Worm (Caenorhabditis elegans) whole organism, L2 larva: ENCODE results near the gene cnb-1.

Experiments
- F13H6.1 ChIP-seq: sonication (generic microtip); optimal IDR thresholded peaks from 2 replicates; lab custom pipeline; 2016; ENCODE audit warnings: missing genetic modification characterization, missing compliant biosample characterization
- R02D3.7 ChIP-seq: fragments of 150-350 bp; optimal IDR thresholded peaks from 2 replicates; lab custom pipeline; 2014; ENCODE audit warnings: missing biosample characterization, missing genetic modification characterization
- Y55F3AM.14 ChIP-seq: fragments of 200-800 bp; sonication (Bioruptor generic); optimal IDR thresholded peaks from 2 replicates; lab custom pipeline; 2018; ENCODE audit warnings: mild to moderate bottlenecking, missing genetic modification characterization, missing compliant biosample characterization
- ZK546.5 ChIP-seq: sonication (generic microtip); optimal IDR thresholded peaks from 2 replicates; lab custom pipeline; 2017; ENCODE audit warnings: missing biosample characterization, missing genetic modification characterization
- alr-1 ChIP-seq: fragments of 150-350 bp; optimal IDR thresholded peaks from 2 replicates; lab custom pipeline; 2014; ENCODE audit warnings: missing biosample characterization, missing genetic modification characterization
- ama-1 ChIP-seq: fragments of 150-350 bp; optimal IDR thresholded peaks from 2 replicates; lab custom pipeline; 2018; ENCODE audit warnings: inconsistent platforms
- blmp-1 ChIP-seq: sonication (generic microtip); optimal IDR thresholded peaks from 2 replicates; lab custom pipeline; 2017; ENCODE audit warnings: missing genetic modification characterization, mild to moderate bottlenecking, missing compliant biosample characterization, antibody characterized with exemption, moderate library complexity; ENCODE audit not compliant: insufficient read depth
- ceh-16 ChIP-seq: fragments of 150-350 bp; optimal IDR thresholded peaks from 2 replicates; lab custom pipeline; 2014; ENCODE audit warnings: missing biosample characterization, missing genetic modification characterization
- ceh-82 ChIP-seq: fragments of 150-350 bp; optimal IDR thresholded peaks from 2 replicates; lab custom pipeline; 2014; ENCODE audit warnings: missing biosample characterization, missing genetic modification characterization
- dmd-4 ChIP-seq: sonication (generic microtip); optimal IDR thresholded peaks from 2 replicates; lab custom pipeline; 2017; ENCODE audit warnings: missing biosample characterization, missing genetic modification characterization
- egl-27 ChIP-seq: sonication (generic microtip); optimal IDR thresholded peaks from 3 replicates; lab custom pipeline; 2017; ENCODE audit warnings: missing biosample characterization, missing genetic modification reagents, missing genetic modification characterization
- elt-1 ChIP-seq: fragments of 150-350 bp; optimal IDR thresholded peaks from 2 replicates; lab custom pipeline; 2014; ENCODE audit warnings: missing biosample characterization, missing genetic modification characterization
- gmeb-1 ChIP-seq: fragments of 150-350 bp; optimal IDR thresholded peaks from 2 replicates; lab custom pipeline; 2014; ENCODE audit warnings: missing biosample characterization, missing genetic modification characterization
- lin-11 ChIP-seq: fragments of 150-350 bp; sonication (generic microtip); optimal IDR thresholded peaks from 2 replicates; lab custom pipeline; 2014; ENCODE audit warnings: missing biosample characterization, missing genetic modification characterization, inconsistent platforms, mixed read lengths
- lin-13 ChIP-seq: fragments of 150-350 bp; optimal IDR thresholded peaks from 2 replicates; lab custom pipeline; 2014; ENCODE audit warnings: missing biosample characterization, missing genetic modification reagents, missing genetic modification characterization
- lsy-2 ChIP-seq, 2 experiments: fragments of 150-350 bp in 1 of 2; sonication (generic microtip) in 1 of 2; optimal IDR thresholded peaks; 2 replicates each; lab custom pipeline; 2014 to 2017; ENCODE audit warnings: missing biosample characterization in 2 of 2, missing genetic modification characterization in 2 of 2
- mab-5 ChIP-seq: fragments of 150-350 bp; optimal IDR thresholded peaks from 2 replicates; lab custom pipeline; 2014; ENCODE audit warnings: missing biosample characterization, missing genetic modification characterization
- mbf-1 ChIP-seq: sonication (generic microtip); optimal IDR thresholded peaks from 2 replicates; lab custom pipeline; 2017; ENCODE audit warnings: missing biosample characterization, missing genetic modification characterization
- mdl-1 ChIP-seq, 2 experiments: fragments of 150-350 bp in 1 of 2; sonication (generic microtip) in 1 of 2; optimal IDR thresholded peaks; 2 replicates each; lab custom pipeline; 2017; ENCODE audit warnings: missing biosample characterization in 2 of 2, missing genetic modification characterization in 2 of 2
- nhr-10 ChIP-seq: sonication (generic microtip); optimal IDR thresholded peaks from 2 replicates; lab custom pipeline; 2017; ENCODE audit warnings: missing biosample characterization, missing genetic modification characterization
- nhr-12 ChIP-seq: fragments of 150-350 bp; optimal IDR thresholded peaks from 2 replicates; lab custom pipeline; 2014; ENCODE audit warnings: missing biosample characterization, missing genetic modification characterization
- nhr-129 ChIP-seq: fragments of 150-350 bp; optimal IDR thresholded peaks from 2 replicates; lab custom pipeline; 2014; ENCODE audit warnings: missing biosample characterization, missing genetic modification characterization
- nhr-21 ChIP-seq: fragments of 150-350 bp; optimal IDR thresholded peaks from 2 replicates; lab custom pipeline; 2014; ENCODE audit warnings: missing biosample characterization, missing genetic modification characterization
- nhr-23 ChIP-seq: fragments of 150-350 bp; optimal IDR thresholded peaks from 2 replicates; lab custom pipeline; 2014; ENCODE audit warnings: missing biosample characterization, missing genetic modification reagents, missing genetic modification characterization
- nhr-237 ChIP-seq: fragments of 150-350 bp; optimal IDR thresholded peaks from 2 replicates; lab custom pipeline; 2014; ENCODE audit warnings: missing biosample characterization, missing genetic modification characterization
- nhr-6 ChIP-seq: fragments of 150-350 bp; optimal IDR thresholded peaks from 2 replicates; lab custom pipeline; 2014; ENCODE audit warnings: missing biosample characterization, missing genetic modification characterization
- skn-1 ChIP-seq: sonication (generic microtip); optimal IDR thresholded peaks from 2 replicates; lab custom pipeline; 2017; ENCODE audit warnings: missing biosample characterization, missing genetic modification characterization
- sma-3 ChIP-seq: sonication (generic microtip); optimal IDR thresholded peaks from 2 replicates; lab custom pipeline; 2016; ENCODE audit warnings: missing genetic modification reagents, missing genetic modification characterization, missing compliant biosample characterization
- sma-9 ChIP-seq, 2 experiments: fragments of 150-350 bp in 1 of 2; sonication (generic microtip) in 1 of 2; optimal IDR thresholded peaks; 2 replicates each; lab custom pipeline; 2014 to 2016; ENCODE audit warnings: missing genetic modification characterization in 2 of 2, mild to moderate bottlenecking in 1 of 2, missing biosample characterization in 1 of 2, missing compliant biosample characterization in 1 of 2, missing genetic modification reagents in 1 of 2, moderate library complexity in 1 of 2
- snpc-4 ChIP-seq: fragments of 150-350 bp; optimal IDR thresholded peaks from 2 replicates; lab custom pipeline; 2014; ENCODE audit warnings: missing biosample characterization, missing genetic modification characterization
- unc-39 ChIP-seq: fragments of 150-350 bp; optimal IDR thresholded peaks from 2 replicates; lab custom pipeline; 2014; ENCODE audit warnings: missing biosample characterization, missing genetic modification characterization
- unc-55 ChIP-seq: fragments of 150-350 bp; sonication (generic microtip); optimal IDR thresholded peaks from 3 replicates; lab custom pipeline; 2014; ENCODE audit warnings: missing biosample characterization, missing genetic modification reagents, missing genetic modification characterization
- unc-62 ChIP-seq: fragments of 150-350 bp; optimal IDR thresholded peaks from 2 replicates; lab custom pipeline; 2014; ENCODE audit warnings: missing biosample characterization, missing genetic modification reagents, missing genetic modification characterization
- ztf-11 ChIP-seq: sonication (generic microtip); optimal IDR thresholded peaks from 2 replicates; lab custom pipeline; 2017; ENCODE audit warnings: missing biosample characterization, missing genetic modification characterization
- ztf-4 ChIP-seq: fragments of 150-350 bp; optimal IDR thresholded peaks from 2 replicates; lab custom pipeline; 2014; ENCODE audit warnings: missing biosample characterization, missing genetic modification characterization

The cnb-1 gene

DNA sequence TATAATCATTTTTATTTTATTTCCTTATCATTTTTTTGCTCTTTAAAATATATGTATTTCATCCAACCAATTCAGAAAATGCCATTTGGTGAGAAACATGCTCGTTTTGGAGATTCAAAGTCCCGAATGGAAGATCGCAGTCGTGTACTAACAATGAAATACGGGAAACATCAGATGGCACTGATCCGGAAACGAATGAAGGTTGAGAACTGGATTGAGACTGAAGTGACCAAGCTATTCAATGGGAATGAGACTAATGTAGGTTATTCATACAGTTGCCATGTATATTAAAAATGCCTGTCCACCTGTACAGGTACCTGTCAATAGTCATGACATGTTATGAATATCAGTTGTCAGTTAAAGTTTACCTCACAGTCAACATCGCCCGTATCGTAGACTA, 7.5 kb downstream of the cnb-1 start, which contains the start of gene F55C10.5:
F55C10.5 (plus strand) TSS at position 74 of the 400 bp plus-strand sequence.
- TF ChIP-seq snpc-4 = no peak
- no peak for TF ChIP-seq skn-1 (tag; lab: Kevin White, UChicago)
- no peak for TF ChIP-seq ceh-16
- TF ChIP-seq mab-5 (tag; lab: Kevin White, UChicago) = no peak
- TF ChIP-seq sma-3 (GFP tag; lab: Kevin White, UChicago) = no peak
- TF ChIP-seq R02D3.7 (tag; lab: Kevin White, UChicago) = no peak
- TF ChIP-seq ztf-11 (tag; lab: Kevin White, UChicago) = no peak
- no peak for TF ChIP-seq lin-11
- no peak for TF ChIP-seq elt-1 (tag; lab: Kevin White, UChicago)
- no peak for TF ChIP-seq Y55F3AM.14 (GFP tag; lab: Kevin White, UChicago)

DNA sequence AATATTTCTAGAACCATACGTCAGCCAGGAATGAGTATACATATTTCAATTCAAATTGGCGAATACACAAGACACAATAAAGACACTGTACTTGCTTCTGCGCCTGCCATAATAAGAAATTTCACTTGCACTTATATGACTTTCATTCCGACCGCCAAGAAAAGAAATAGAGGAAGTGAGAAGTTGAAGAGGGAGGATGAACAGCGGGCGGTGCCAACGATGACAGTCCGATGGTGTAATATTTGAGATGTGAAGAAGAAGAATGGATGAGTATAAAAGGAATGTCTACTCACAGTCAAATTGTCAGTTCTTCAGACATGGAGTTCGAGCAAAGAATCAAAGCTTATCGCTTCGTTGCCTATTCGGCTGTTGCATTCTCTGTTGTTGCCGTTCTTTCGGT, 9.5 kb downstream of the cnb-1 start, which contains the start of gene col-154:
col-154 (plus strand) TSS at position 301 of the 400 bp plus-strand sequence.
- no peak for TF ChIP-seq gmeb-1
- TF ChIP-seq ZK546.5 (tag; lab: Kevin White, UChicago) = no peak
- no peak for TF ChIP-seq nhr-12 (tag; lab: Kevin White, UChicago)
- no peak for TF ChIP-seq egl-27 (tag; lab: Kevin White, UChicago)
- TF ChIP-seq nhr-10 (tag; lab: Kevin White, UChicago) = no peak
- TF ChIP-seq unc-62 (GFP tag; lab: Kevin White, UChicago) = no peak
- no peak for TF ChIP-seq sma-9 (GFP tag; optimal IDR thresholded peaks at IDR 0.05; lab: Kevin White, UChicago)
- no peak for TF ChIP-seq sma-9 (tag; optimal IDR thresholded peaks at IDR 0.05; lab: Kevin White, UChicago)
- TF ChIP-seq nhr-237 (tag; lab: Kevin White, UChicago) = no peak
- TF ChIP-seq, all 48 proteins: peak for 0

DNA sequence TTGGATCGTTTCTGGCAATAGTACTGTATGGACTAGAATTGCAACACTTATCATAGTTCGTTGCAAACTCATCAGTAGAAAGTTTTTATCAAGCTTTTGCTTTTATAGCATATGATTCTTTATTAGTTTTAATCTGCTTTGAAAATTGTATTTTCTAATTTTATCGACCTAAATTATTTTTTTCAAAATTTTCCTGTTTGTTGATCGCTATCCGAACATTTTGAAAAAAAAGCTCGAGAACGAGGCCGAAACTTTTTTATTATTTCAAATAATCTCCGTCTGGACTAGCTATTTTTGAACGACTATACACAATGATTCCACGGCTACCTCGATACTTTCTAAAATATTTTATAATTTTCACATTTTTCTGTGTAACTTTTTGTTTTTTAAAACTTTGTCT, 10.9 kb downstream of the cnb-1 start, which contains the start of gene F55C10.4:
F55C10.4 (plus strand) TSS at position 301 of the 400 bp plus-strand sequence.
- TF ChIP-seq ama-1 (lab: Kevin White, UChicago) (no peak), unc-39 (tag; lab: Kevin White, UChicago) (no peak), ZK546.5 (tag; lab: Kevin White, UChicago) (no peak), lin-13 (GFP tag; lab: Kevin White, UChicago) (no peak), nhr-12 (tag; lab: Kevin White, UChicago) (no peak), sma-3 (GFP tag; lab: Kevin White, UChicago) (no peak), F13H6.1 (tag; lab: Kevin White, UChicago) (no peak), mdl-1 (tag; optimal IDR thresholded peaks at IDR 0.05; lab: Kevin White, UChicago) (no peak)

DNA sequence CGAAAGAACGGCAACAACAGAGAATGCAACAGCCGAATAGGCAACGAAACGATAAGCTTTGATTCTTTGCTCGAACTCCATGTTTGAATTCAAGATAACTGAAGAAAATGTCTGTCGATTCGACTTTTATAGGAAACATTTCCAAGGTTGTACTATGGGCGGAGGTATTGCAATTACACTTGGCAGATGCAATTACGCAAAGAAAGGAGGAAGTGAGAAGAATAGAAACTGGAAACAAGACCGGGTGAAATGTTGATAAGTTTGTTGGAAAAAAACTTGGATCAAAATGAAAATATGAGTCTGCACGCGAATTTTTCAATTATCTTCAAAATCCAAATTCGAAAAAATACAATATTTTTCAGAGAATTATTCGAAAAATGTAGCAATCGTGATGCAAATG, 14.2 kb downstream of the cnb-1 start, which contains the start of gene col-155:
col-155 (minus strand) TSS at position 101 of the 400 bp plus-strand sequence.
- TF ChIP-seq nhr-129 (no peak), nhr-21 (tag; lab: Kevin White, UChicago) (no peak), nhr-23 (tag; lab: Kevin White, UChicago) (no peak), ceh-16 (no peak)

DNA sequence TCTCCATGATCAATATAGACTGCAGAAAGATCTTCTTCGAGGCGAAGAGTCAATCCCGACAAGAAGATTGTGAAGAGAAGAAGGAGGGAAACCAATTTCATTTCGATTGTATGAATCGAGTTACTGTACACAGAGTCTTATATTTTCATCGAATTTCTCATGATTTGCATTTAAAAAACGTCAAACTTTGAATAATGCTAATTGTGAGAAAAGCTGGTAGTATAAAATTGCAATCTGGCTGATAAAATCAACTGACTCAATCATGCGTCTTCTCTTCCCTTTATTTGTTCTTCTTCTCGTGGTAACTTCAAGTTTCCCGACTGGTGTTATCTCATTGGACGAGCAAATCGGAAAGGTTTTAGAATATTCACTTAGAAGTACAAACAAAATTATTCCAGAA, 14.9 kb downstream of the cnb-1 start, which contains the start of the genes K03B8.11 and K03B8.14:
K03B8.11 (minus strand) TSS at position 101 of the 400 bp plus-strand sequence.
K03B8.14 (plus strand) TSS at position 110 of the 400 bp plus-strand sequence.
- no peak for TF ChIP-seq egl-27 (tag; lab: Kevin White, UChicago)
- no peak for TF ChIP-seq blmp-1 (tag; lab: Kevin White, UChicago)
- TF ChIP-seq gmeb-1 = no peak
- TF ChIP-seq dmd-4 (tag; lab: Kevin White, UChicago) = no peak
- no peak for TF ChIP-seq sma-3 (GFP tag; lab: Kevin White, UChicago)
- no peak for TF ChIP-seq unc-55 (GFP tag; lab: Kevin White, UChicago)
- TF ChIP-seq alr-1 (tag; lab: Kevin White, UChicago) = no peak

DNA sequence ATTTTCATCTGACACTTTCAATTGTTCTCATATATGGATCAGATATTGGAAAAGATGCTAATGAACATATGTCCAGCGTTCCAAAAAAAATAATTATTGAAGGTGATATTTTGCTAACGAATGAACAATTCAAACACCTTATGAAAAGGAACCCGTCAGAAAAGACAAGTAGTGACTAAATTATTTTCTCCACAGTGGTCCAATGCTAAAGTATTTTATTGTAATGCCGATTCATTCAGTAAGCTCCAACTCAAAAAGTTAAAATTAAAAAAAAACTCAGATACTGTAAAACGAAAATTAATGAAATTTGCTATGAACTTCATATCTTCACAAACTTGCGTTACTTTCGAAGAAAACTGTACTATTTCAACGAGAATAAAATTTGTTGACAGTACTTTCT, 16.5 kb downstream of the cnb-1 start, which contains the start of gene nas-16:
nas-16 (plus strand) TSS at position 301 of the 400 bp plus-strand sequence.
- TF ChIP-seq lsy-2 (tag; optimal IDR thresholded peaks at IDR 0.05; lab: Kevin White, UChicago) = no peak
- no peak for TF ChIP-seq nhr-6 (tag; lab: Kevin White, UChicago)
- no peak for TF ChIP-seq sma-9 (GFP tag; optimal IDR thresholded peaks at IDR 0.05; lab: Kevin White, UChicago)
- TF ChIP-seq sma-9 (tag; optimal IDR thresholded peaks at IDR 0.05; lab: Kevin White, UChicago) = no peak
- no peak for TF ChIP-seq ztf-4
- no peak for TF ChIP-seq Y55F3AM.14 (GFP tag; lab: Kevin White, UChicago)
- no peak for TF ChIP-seq mbf-1 (tag; lab: Kevin White, UChicago)
- no peak for TF ChIP-seq sma-3 (GFP tag; lab: Kevin White, UChicago)
- TF ChIP-seq ceh-82 (tag; lab: Kevin White, UChicago) = no peak
- TF ChIP-seq elt-1 (tag; lab: Kevin White, UChicago) = no peak
- TF ChIP-seq dmd-4 (tag; lab: Kevin White, UChicago) = no peak
- no peak for TF ChIP-seq ZK546.5 (tag; lab: Kevin White, UChicago)
- TF ChIP-seq mab-5 (tag; lab: Kevin White, UChicago) = no peak
- TF ChIP-seq skn-1 (tag; lab: Kevin White, UChicago) = no peak
- no peak for TF ChIP-seq ceh-16
- no peak for TF ChIP-seq lin-11
- no peak for TF ChIP-seq F13H6.1 (tag; lab: Kevin White, UChicago)
- TF ChIP-seq, all 48 proteins: peak for 0
